Worm (Caenorhabditis elegans): ENCODE measurements around the gene unc-98.

The unc-98 gene

DNA sequence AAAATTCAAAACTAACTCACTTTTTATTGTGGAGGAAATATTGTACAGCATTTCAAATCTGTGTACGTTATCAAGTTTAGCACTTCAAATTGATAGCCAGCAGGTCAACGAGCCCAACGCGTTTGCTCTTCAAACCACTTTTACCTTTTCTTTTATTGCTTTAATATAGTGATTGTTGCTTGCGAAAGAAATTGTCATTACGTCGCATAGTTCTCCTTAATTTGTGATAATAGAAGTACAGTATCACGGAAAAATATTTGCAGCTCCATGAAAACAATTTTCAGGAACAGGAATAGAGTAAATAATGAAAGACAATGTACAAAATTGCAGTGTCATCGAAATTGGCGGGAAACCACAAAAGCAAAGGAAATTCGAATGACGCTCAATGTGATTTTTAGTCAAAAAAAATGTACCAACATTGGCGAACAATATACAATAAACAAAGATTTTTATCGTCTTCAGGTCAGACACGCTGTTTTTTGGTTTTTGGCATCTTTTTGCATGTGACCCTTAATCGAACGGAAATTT is 14.4 kb downstream of the unc-98 start, which contains the start of the genes PDB1.1 and F08C6.5 (continued):
- TF ChIP-seq nhr-77 (tag; optimal IDR thresholded peaks at IDR 0.05) = peak; percentile 69
- TF ChIP-seq dpl-1 (GFP tag; optimal IDR thresholded peaks at IDR 0.05) = no peak
- TF ChIP-seq lin-1 (GFP tag; IDR thresholded peaks at IDR 0.05) = no peak
- no peak for TF ChIP-seq mdt-29 (GFP tag; IDR thresholded peaks at IDR 0.05)
- peak; percentile 76 for TF ChIP-seq pqm-1 (tag; optimal IDR thresholded peaks at IDR 0.05)
- TF ChIP-seq mxl-3 (GFP tag; optimal IDR thresholded peaks at IDR 0.05) = no peak
- TF ChIP-seq F44E2.7 (GFP tag; IDR thresholded peaks at IDR 0.05) = no peak
- TF ChIP-seq dmd-6 (GFP tag; IDR thresholded peaks at IDR 0.05) = peak; percentile 68
- TF ChIP-seq mxl-2 (GFP tag; conservative IDR thresholded peaks at IDR 0.05) = no peak
- no peak for TF ChIP-seq lin-38 (GFP tag; IDR thresholded peaks at IDR 0.05)
- no peak for TF ChIP-seq ceh-28 (tag; optimal IDR thresholded peaks at IDR 0.05)
- no peak for TF ChIP-seq nhr-111 (GFP tag; optimal IDR thresholded peaks at IDR 0.05)
- no peak for TF ChIP-seq snpc-4 (tag; optimal IDR thresholded peaks at IDR 0.05)
- no peak for TF ChIP-seq nhr-6 (tag; optimal IDR thresholded peaks at IDR 0.05)
- TF ChIP-seq aha-1 (tag) = no peak
- no peak for TF ChIP-seq snpc-1.2 (GFP tag; IDR thresholded peaks at IDR 0.05)
- no peak for TF ChIP-seq Y5F2A.4 (GFP tag; optimal IDR thresholded peaks at IDR 0.05)
- TF ChIP-seq Y75B8A.6 (GFP tag; IDR thresholded peaks at IDR 0.05) = no peak
- no peak for TF ChIP-seq lir-3 (tag; optimal IDR thresholded peaks at IDR 0.05)
- TF ChIP-seq lin-29 (GFP tag; IDR thresholded peaks at IDR 0.05) = no peak
- TF ChIP-seq nhr-25 (tag; optimal IDR thresholded peaks at IDR 0.05; ENCODE audit: borderline replicate concordance, insufficient read depth) = no peak
- no peak for TF ChIP-seq set-16 (GFP tag; IDR thresholded peaks at IDR 0.05)
- no peak for TF ChIP-seq cey-2 (tag; optimal IDR thresholded peaks at IDR 0.05; ENCODE audit: borderline replicate concordance, insufficient read depth)
- TF ChIP-seq ceh-44 (GFP tag; IDR thresholded peaks at IDR 0.05) = no peak
- TF ChIP-seq daf-8 (GFP tag; IDR thresholded peaks at IDR 0.05) = no peak
- TF ChIP-seq unc-130 (GFP tag; optimal IDR thresholded peaks at IDR 0.05) = no peak

DNA sequence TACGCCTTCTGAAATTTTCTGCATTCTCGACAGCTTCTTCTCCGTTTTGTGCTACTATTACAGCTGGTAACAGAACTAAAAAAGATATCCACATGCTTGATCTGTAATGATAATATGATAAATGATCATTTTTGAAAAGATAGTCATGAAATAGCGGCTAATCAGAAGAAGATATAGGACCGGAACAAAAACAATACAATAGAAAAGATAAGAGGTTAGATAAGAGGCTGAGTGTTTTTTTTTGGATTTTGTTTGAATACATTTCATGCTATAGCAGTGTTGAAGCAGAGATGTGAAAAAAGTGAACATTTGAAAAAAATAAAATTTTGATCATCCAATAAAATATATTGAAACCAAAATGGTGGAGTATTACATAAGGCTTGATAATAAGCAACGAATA is 19.1 kb downstream of the unc-98 start, which contains the start of gene F46C8.8:
TSS of gene F46C8.8 (minus strand) at position 101 of the 400 bp plus-strand sequence.
- TF ChIP-seq F26F4.8 (GFP tag; conservative IDR thresholded peaks at IDR 0.05) (no peak), nhr-28 (tag; optimal IDR thresholded peaks at IDR 0.05) (peak; percentile 4)

DNA sequence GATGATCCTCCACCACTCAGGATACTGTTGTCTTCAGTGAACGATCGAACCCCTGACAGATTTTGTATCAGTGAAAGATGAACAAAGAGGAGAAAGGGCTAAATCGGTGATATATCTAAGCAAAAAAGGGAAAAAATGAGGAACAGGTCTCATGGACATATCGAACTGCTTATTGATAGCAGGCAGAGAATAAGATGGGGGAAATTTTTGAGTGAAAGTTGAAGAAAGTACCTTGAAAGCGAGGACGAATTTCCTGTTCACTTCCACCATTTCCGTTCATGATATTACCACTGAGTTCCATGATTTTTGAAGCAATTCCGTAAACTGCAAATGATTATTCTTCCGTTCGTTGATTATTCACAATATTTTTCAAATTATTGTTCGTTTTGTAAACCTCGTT is 20.1 kb downstream of the unc-98 start:
- TF ChIP-seq F44E2.7 (GFP tag; IDR thresholded peaks at IDR 0.05) (no peak), nhr-102 (tag; optimal IDR thresholded peaks at IDR 0.05) (no peak), lin-38 (GFP tag; IDR thresholded peaks at IDR 0.05) (no peak), lin-1 (GFP tag; IDR thresholded peaks at IDR 0.05) (no peak), zfp-3 (GFP tag; conservative IDR thresholded peaks at IDR 0.05) (no peak), dve-1 (tag; optimal IDR thresholded peaks at IDR 0.05; ENCODE audit: insufficient read depth) (no peak), daf-19 (GFP tag; conservative IDR thresholded peaks at IDR 0.05) (no peak), mes-2 (tag; optimal IDR thresholded peaks at IDR 0.05; ENCODE audit: poor library complexity, severe bottlenecking) (no peak), fos-1 (tag; optimal IDR thresholded peaks at IDR 0.05) (no peak), rbr-2 (tag; optimal IDR thresholded peaks at IDR 0.05) (no peak), nhr-237 (tag; optimal IDR thresholded peaks at IDR 0.05) (no peak), unc-39 (tag; optimal IDR thresholded peaks at IDR 0.05) (no peak), tag-97 (GFP tag; IDR thresholded peaks at IDR 0.05) (no peak), pqm-1 (tag; optimal IDR thresholded peaks at IDR 0.05) (no peak), F37D6.2 (tag; optimal IDR thresholded peaks at IDR 0.05) (no peak)
